Fruit fly (Drosophila melanogaster): ENCODE measurements around the gene CG10570.

- TF ChIP-seq rn (GFP tag; IDR thresholded peaks at IDR 0.05) (no peak), CG32121 (GFP tag; IDR thresholded peaks at IDR 0.05) (no peak), Pif1B (GFP tag; optimal IDR thresholded peaks at IDR 0.05) (no peak), CG14655 (GFP tag; optimal IDR thresholded peaks at IDR 0.05) (no peak), Pif1A (GFP tag; optimal IDR thresholded peaks at IDR 0.05) (no peak)
Measured at dm6 chr2L:18818397-18818796, 7.3 kb upstream of the CG10570 start.
